Worm (Caenorhabditis elegans) whole organism, L1 larva: Measurements from ENCODE around the gene T12A7.9.
A peak's percentile ranks its signal among the peaks of the same experiment; 100 is the strongest.

Experiments used
- C16A3.4 ChIP-seq: fragments of 150-350 bp; optimal IDR thresholded peaks from 2 replicates; lab custom pipeline; 2014; ENCODE audit warnings: missing biosample characterization, missing genetic modification characterization
- F16B12.6 ChIP-seq: fragments of 150-350 bp; optimal IDR thresholded peaks from 2 replicates; lab custom pipeline; 2014; ENCODE audit warnings: missing biosample characterization, missing genetic modification characterization
- aha-1 ChIP-seq: fragments of 150-350 bp; optimal IDR thresholded peaks from 2 replicates; lab custom pipeline; 2014; ENCODE audit warnings: missing biosample characterization, missing genetic modification characterization
- ceh-82 ChIP-seq, 3 experiments: fragments of 150-350 bp in 1 of 3; sonication (generic microtip) in 2 of 3; optimal IDR thresholded peaks; 2 replicates each; lab custom pipeline; 2014 to 2017; ENCODE audit warnings: missing biosample characterization in 3 of 3, missing genetic modification characterization in 3 of 3
- efl-1 ChIP-seq, 4 experiments: fragments of 150-350 bp; optimal IDR thresholded peaks in 3 of 4; peaks in 1 of 4; 1 replicate in 1 of 4; 2 replicates in 3 of 4; lab custom pipeline; 2014; ENCODE audit warnings: missing biosample characterization in 2 of 4, missing genetic modification characterization in 2 of 4, missing genetic modification reagents in 2 of 4
- elt-2 ChIP-seq: sonication (generic microtip); optimal IDR thresholded peaks from 2 replicates; lab custom pipeline; 2016; ENCODE audit warnings: missing genetic modification characterization, mild to moderate bottlenecking, inconsistent platforms, missing compliant biosample characterization, missing genetic modification reagents
- ets-5 ChIP-seq: fragments of 200-800 bp; sonication (Bioruptor generic); IDR thresholded peaks from 2 replicates; pipeline ENCODE4 v1.3.6; 2022; ENCODE audit warnings: missing genetic modification characterization, missing compliant biosample characterization
- fkh-10 ChIP-seq: sonication (generic microtip); optimal IDR thresholded peaks from 2 replicates; lab custom pipeline; 2017; ENCODE audit warnings: missing biosample characterization, missing genetic modification reagents, missing genetic modification characterization
- fkh-8 ChIP-seq: sonication (generic microtip); optimal IDR thresholded peaks from 2 replicates; lab custom pipeline; 2016; ENCODE audit warnings: mild to moderate bottlenecking, missing genetic modification characterization, missing compliant biosample characterization
- hpl-2 ChIP-seq: fragments of 150-350 bp; optimal IDR thresholded peaks from 2 replicates; lab custom pipeline; 2014; ENCODE audit warnings: missing biosample characterization, missing genetic modification reagents, missing genetic modification characterization
- isw-1 ChIP-seq: fragments of 200-800 bp; sonication (Bioruptor generic); IDR thresholded peaks from 2 replicates; pipeline ENCODE4 v1.3.6; 2022; ENCODE audit warnings: missing genetic modification characterization, missing compliant biosample characterization
- lin-13 ChIP-seq: fragments of 150-350 bp; optimal IDR thresholded peaks from 2 replicates; lab custom pipeline; 2014; ENCODE audit warnings: missing biosample characterization, missing genetic modification reagents, missing genetic modification characterization
- lin-14 ChIP-seq: fragments of 200-800 bp; sonication (Bioruptor generic); optimal IDR thresholded peaks from 2 replicates; lab custom pipeline; 2018; ENCODE audit warnings: mild to moderate bottlenecking, missing genetic modification characterization, moderate library complexity, missing compliant biosample characterization
- lin-39 ChIP-seq: fragments of 150-350 bp; optimal IDR thresholded peaks from 2 replicates; lab custom pipeline; 2014; ENCODE audit warnings: missing biosample characterization, missing genetic modification reagents, missing genetic modification characterization
- lsy-2 ChIP-seq, 2 experiments: fragments of 150-350 bp; optimal IDR thresholded peaks; 2 replicates each; lab custom pipeline; 2014; ENCODE audit warnings: missing biosample characterization in 2 of 2, missing genetic modification characterization in 2 of 2
- mef-2 ChIP-seq: fragments of 150-350 bp; optimal IDR thresholded peaks from 2 replicates; lab custom pipeline; 2014; ENCODE audit warnings: missing biosample characterization, missing genetic modification characterization
- mep-1 ChIP-seq: fragments of 150-350 bp; optimal IDR thresholded peaks from 2 replicates; lab custom pipeline; 2014; ENCODE audit warnings: missing biosample characterization, missing genetic modification characterization
- nhr-11 ChIP-seq: fragments of 150-350 bp; optimal IDR thresholded peaks from 2 replicates; lab custom pipeline; 2014; ENCODE audit warnings: missing biosample characterization, missing genetic modification characterization
- nhr-71 ChIP-seq: sonication (generic microtip); optimal IDR thresholded peaks from 2 replicates; lab custom pipeline; 2016; ENCODE audit warnings: mild to moderate bottlenecking, missing genetic modification characterization, moderate library complexity, missing compliant biosample characterization
- nhr-76 ChIP-seq: sonication (generic microtip); optimal IDR thresholded peaks from 2 replicates; lab custom pipeline; 2017; ENCODE audit warnings: missing biosample characterization, missing genetic modification characterization
- nhr-84 ChIP-seq: sonication (generic microtip); optimal IDR thresholded peaks from 2 replicates; lab custom pipeline; 2017; ENCODE audit warnings: missing biosample characterization, missing genetic modification characterization
- nhr-85 ChIP-seq: sonication (generic microtip); peaks from one replicate; lab custom pipeline; 2016; ENCODE audit warnings: missing genetic modification characterization, inconsistent platforms, missing compliant biosample characterization
- pag-3 ChIP-seq: sonication (generic microtip); optimal IDR thresholded peaks from 2 replicates; lab custom pipeline; 2017; ENCODE audit warnings: missing genetic modification characterization, mild to moderate bottlenecking, missing compliant biosample characterization, antibody characterized with exemption, borderline replicate concordance; ENCODE audit not compliant: insufficient read depth
- pax-3 ChIP-seq: fragments of 200-800 bp; sonication (Bioruptor generic); optimal IDR thresholded peaks from 2 replicates; lab custom pipeline; 2018; ENCODE audit warnings: mild to moderate bottlenecking, missing genetic modification characterization, moderate library complexity, missing compliant biosample characterization
- rnt-1 ChIP-seq: sonication (generic microtip); optimal IDR thresholded peaks from 2 replicates; lab custom pipeline; 2016; ENCODE audit warnings: mild to moderate bottlenecking, missing genetic modification characterization, moderate library complexity, missing compliant biosample characterization
- skn-1 ChIP-seq: fragments of 150-350 bp; optimal IDR thresholded peaks from 2 replicates; lab custom pipeline; 2014; ENCODE audit warnings: missing biosample characterization, missing genetic modification characterization
- snpc-4 ChIP-seq: fragments of 150-350 bp; optimal IDR thresholded peaks from 2 replicates; lab custom pipeline; 2014; ENCODE audit warnings: missing biosample characterization, missing genetic modification characterization
- tlp-1 ChIP-seq: fragments of 150-350 bp; optimal IDR thresholded peaks from 2 replicates; lab custom pipeline; 2014; ENCODE audit warnings: missing biosample characterization, missing genetic modification characterization
- unc-130 ChIP-seq: fragments of 150-350 bp; optimal IDR thresholded peaks from 2 replicates; lab custom pipeline; 2017; ENCODE audit warnings: missing biosample characterization, missing genetic modification characterization, inconsistent platforms
- unc-30 ChIP-seq: sonication (generic microtip); optimal IDR thresholded peaks from 2 replicates; lab custom pipeline; 2017; ENCODE audit warnings: missing biosample characterization, missing genetic modification characterization
- unc-62 ChIP-seq: fragments of 150-350 bp; optimal IDR thresholded peaks from 2 replicates; lab custom pipeline; 2014; ENCODE audit warnings: missing biosample characterization, missing genetic modification reagents, missing genetic modification characterization
- unc-86 ChIP-seq: sonication (generic microtip); optimal IDR thresholded peaks from 2 replicates; lab custom pipeline; 2016; ENCODE audit warnings: missing genetic modification characterization, missing compliant biosample characterization
- vab-15 ChIP-seq: sonication (generic microtip); optimal IDR thresholded peaks from 2 replicates; lab custom pipeline; 2017; ENCODE audit warnings: missing genotype, mild to moderate bottlenecking, missing genetic modification characterization, missing compliant biosample characterization
- ztf-11 ChIP-seq, 2 experiments: sonication (generic microtip); optimal IDR thresholded peaks; 2 replicates each; lab custom pipeline; 2016 to 2017; ENCODE audit warnings: missing genetic modification characterization in 2 of 2, missing biosample characterization in 1 of 2, missing compliant biosample characterization in 1 of 2
- ztf-4 ChIP-seq: fragments of 150-350 bp; optimal IDR thresholded peaks from 2 replicates; lab custom pipeline; 2014; ENCODE audit warnings: missing biosample characterization, missing genetic modification characterization

The T12A7.9 gene

ce11 chrIV:11799240-11799639, 43.4 kb upstream of the T12A7.9 start:
- peak; percentile 72 for TF ChIP-seq lin-14 (GFP tag; lab: Kevin White, UChicago)
- TF ChIP-seq ztf-11 (tag; optimal IDR thresholded peaks at IDR 0.05; lab: Kevin White, UChicago): no peak
- TF ChIP-seq C16A3.4 (tag; lab: Kevin White, UChicago): no peak
- TF ChIP-seq lin-39 (tag; lab: Kevin White, UChicago): no peak
- no peak for TF ChIP-seq mef-2
- TF ChIP-seq nhr-11: no peak
- TF ChIP-seq F16B12.6 (tag; lab: Kevin White, UChicago): no peak
- TF ChIP-seq nhr-85 (tag; lab: Kevin White, UChicago): no peak
- TF ChIP-seq pax-3 (tag; lab: Kevin White, UChicago): no peak
- TF ChIP-seq fkh-8 (tag; lab: Kevin White, UChicago): no peak
- TF ChIP-seq unc-130 (tag; lab: Kevin White, UChicago): no peak
- peak; percentile 52 for TF ChIP-seq nhr-71 (tag; lab: Kevin White, UChicago)
- no peak for TF ChIP-seq nhr-76 (tag; lab: Kevin White, UChicago)
- TF ChIP-seq lsy-2 (tag; optimal IDR thresholded peaks at IDR 0.05; lab: Kevin White, UChicago): no peak
- no peak for TF ChIP-seq unc-86 (tag; lab: Kevin White, UChicago)
- TF ChIP-seq pag-3 (tag; lab: Kevin White, UChicago): peak; percentile 63
- TF ChIP-seq rnt-1: peak; percentile 36
- TF ChIP-seq skn-1 (tag; lab: Kevin White, UChicago): no peak
- no peak for TF ChIP-seq nhr-84 (tag; lab: Kevin White, UChicago)
- TF ChIP-seq, all 84 proteins: peak for 4

DNA sequence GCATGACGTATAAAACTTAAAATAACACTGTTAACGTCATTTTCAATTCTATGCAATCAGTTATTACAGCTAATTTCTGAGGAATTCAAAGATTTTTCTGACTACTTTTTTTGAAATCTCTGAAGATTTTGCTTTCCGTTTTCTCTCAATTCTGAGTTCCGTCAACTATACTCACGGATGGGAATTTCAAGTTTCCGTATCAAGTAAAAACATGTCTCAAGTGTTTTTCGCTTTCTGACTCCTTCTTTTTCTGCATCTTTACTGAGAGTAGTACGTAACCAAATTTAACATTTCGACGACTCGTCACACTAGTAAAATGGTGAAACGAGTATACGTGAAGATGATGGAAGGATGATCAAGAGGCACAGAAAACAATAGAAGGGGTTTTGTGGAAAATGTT, 41.0 kb upstream of the T12A7.9 start:
- TF ChIP-seq pag-3 (tag; lab: Kevin White, UChicago): no peak
- peak; percentile 13 for TF ChIP-seq lin-14 (GFP tag; lab: Kevin White, UChicago)
- peak; percentile 75 for TF ChIP-seq fkh-10 (GFP tag; lab: Kevin White, UChicago)

DNA sequence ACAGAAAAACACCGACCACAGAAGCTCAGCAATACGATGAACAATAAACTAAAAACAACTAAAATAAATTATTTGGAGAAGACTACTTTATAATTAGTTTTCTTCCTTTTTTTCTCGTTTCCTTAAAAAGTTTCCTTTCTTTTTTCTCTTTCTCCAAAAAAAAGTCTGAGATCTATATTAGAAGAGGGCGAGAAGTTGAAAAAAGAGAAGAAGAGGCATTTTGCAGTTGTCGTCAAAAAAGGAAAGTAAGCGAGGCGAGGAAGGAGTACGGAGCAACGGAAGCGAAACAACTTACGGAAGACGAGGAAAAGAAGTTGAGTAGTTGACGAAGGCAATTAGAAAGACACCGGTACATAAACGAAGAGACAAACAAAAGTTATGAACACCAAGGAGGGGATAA, 40.2 kb upstream of the T12A7.9 start:
- TF ChIP-seq fkh-10 (GFP tag; lab: Kevin White, UChicago) (peak; percentile 80), efl-1 (optimal IDR thresholded peaks at IDR 0.05; lab: Kevin White, UChicago) (no peak), efl-1 (GFP tag; optimal IDR thresholded peaks at IDR 0.05 in 1 of 2; lab: Kevin White, UChicago) (no peak), hpl-2 (GFP tag; lab: Kevin White, UChicago) (no peak), ztf-4 (tag; lab: Kevin White, UChicago) (no peak), snpc-4 (tag; lab: Kevin White, UChicago) (no peak), unc-62 (GFP tag; lab: Kevin White, UChicago) (no peak), tlp-1 (tag; lab: Kevin White, UChicago) (no peak), elt-2 (tag; lab: Kevin White, UChicago) (no peak), vab-15 (tag; lab: Kevin White, UChicago) (no peak), unc-30 (tag; lab: Kevin White, UChicago) (no peak), ets-5 (GFP tag; lab: Robert Waterston, UW) (no peak), mep-1 (tag; lab: Kevin White, UChicago) (no peak), lin-13 (GFP tag; lab: Kevin White, UChicago) (no peak), lin-14 (GFP tag; lab: Kevin White, UChicago) (peak; percentile 54)
- TF ChIP-seq, all 84 proteins: peak for 2

DNA sequence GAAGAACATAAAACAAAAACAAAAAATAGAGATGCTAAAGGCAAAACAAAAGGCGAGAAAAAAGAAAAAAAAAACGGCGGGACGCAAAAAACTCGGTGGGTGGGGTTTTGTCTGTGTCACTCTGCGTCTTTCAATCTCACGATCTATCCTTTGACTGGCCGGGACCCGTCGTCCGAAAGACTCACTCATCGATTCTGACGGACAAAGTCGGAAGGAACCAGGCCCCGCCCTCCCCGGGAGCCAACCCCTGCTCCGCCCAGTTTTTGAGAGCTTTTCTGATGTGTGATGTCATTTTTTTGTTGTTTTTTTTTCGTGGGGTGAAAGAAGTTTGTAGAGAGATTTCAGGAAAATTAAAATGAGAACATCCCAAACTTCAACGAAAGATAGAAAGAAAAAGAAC, 37.4 kb upstream of the T12A7.9 start:
- TF ChIP-seq ztf-4 (tag; lab: Kevin White, UChicago) (no peak), lsy-2 (tag; optimal IDR thresholded peaks at IDR 0.05; lab: Kevin White, UChicago) (peak in 1 of 2 experiments; percentile 2), fkh-10 (GFP tag; lab: Kevin White, UChicago) (peak; percentile 16), fkh-8 (tag; lab: Kevin White, UChicago) (peak; percentile 11), aha-1 (no peak), ceh-82 (tag; optimal IDR thresholded peaks at IDR 0.05; lab: Kevin White, UChicago) (peak in 1 of 3 experiments; percentile 6), unc-86 (tag; lab: Kevin White, UChicago) (peak; percentile 29), lin-14 (GFP tag; lab: Kevin White, UChicago) (peak; percentile 83), isw-1 (GFP tag; lab: Robert Waterston, UW) (peak; percentile 11; the same call in 1 of the 2 replicates), lin-39 (tag; lab: Kevin White, UChicago) (no peak)
